Worm (Caenorhabditis elegans) whole organism, late embryonic: ENCODE data around the gene str-86.

ENCODE experiments used
- C08G9.2 ChIP-seq: sonication (generic microtip); optimal IDR thresholded peaks from 2 replicates; lab custom pipeline; 2016; ENCODE audit warnings: mild to moderate bottlenecking, missing genetic modification characterization, moderate library complexity, missing compliant biosample characterization
- ama-1 ChIP-seq: fragments of 150-350 bp; optimal IDR thresholded peaks from 2 replicates; lab custom pipeline; 2014
- hlh-6 ChIP-seq: sonication (generic microtip); optimal IDR thresholded peaks from 2 replicates; lab custom pipeline; 2016; ENCODE audit warnings: missing genotype, missing genetic modification characterization, missing compliant biosample characterization
- pax-1 ChIP-seq: fragments of 150-350 bp; optimal IDR thresholded peaks from 2 replicates; lab custom pipeline; 2014; ENCODE audit warnings: missing biosample characterization, missing genetic modification characterization
- pha-2 ChIP-seq: sonication (generic microtip); optimal IDR thresholded peaks from 2 replicates; lab custom pipeline; 2017; ENCODE audit warnings: mild to moderate bottlenecking, missing genetic modification characterization, missing compliant biosample characterization
- ref-2 ChIP-seq: sonication (generic microtip); optimal IDR thresholded peaks from 2 replicates; lab custom pipeline; 2016; ENCODE audit warnings: missing genetic modification characterization, missing compliant biosample characterization
- unc-3 ChIP-seq, 2 experiments: fragments of 200-800 bp in 1 of 2; sonication (Bioruptor generic) in 1 of 2; sonication (generic microtip) in 1 of 2; conservative IDR thresholded peaks in 1 of 2; optimal IDR thresholded peaks in 1 of 2; 2 replicates each; pipeline versions ENCODE4 v1.3.6 to Lab custom; 2016 to 2022; ENCODE audit warnings: missing compliant biosample characterization in 2 of 2, missing genetic modification characterization in 2 of 2, missing genetic modification reagents in 1 of 2

- no peak for TF ChIP-seq ref-2 (tag; lab: Kevin White, UChicago)
- TF ChIP-seq hlh-6, result no peak
- TF ChIP-seq C08G9.2, result no peak
- TF ChIP-seq ama-1 (lab: Kevin White, UChicago), result no peak
- TF ChIP-seq unc-3 (GFP tag; conservative IDR thresholded peaks at IDR 0.05; lab: Robert Waterston, UW), result no peak
- TF ChIP-seq unc-3 (tag; optimal IDR thresholded peaks at IDR 0.05; lab: Kevin White, UChicago), result no peak
- TF ChIP-seq pha-2 (tag; lab: Kevin White, UChicago), result no peak
- no peak for TF ChIP-seq pax-1 (tag; lab: Kevin White, UChicago)
Measured at ce11 chrV:8966086-8966485, 17.4 kb downstream of the str-86 start, which contains the start of gene nhr-219.
